Worm (Caenorhabditis elegans) whole organism, L1 larva: ENCODE results near the gene T14B4.5.
A peak's percentile ranks its signal among the peaks of the same experiment; 100 is the strongest.

Experiments used
- C04F5.9 ChIP-seq: sonication (generic microtip); optimal IDR thresholded peaks from 2 replicates; lab custom pipeline; 2016; ENCODE audit warnings: missing genetic modification characterization, missing compliant biosample characterization
- Y116A8C.19 ChIP-seq: sonication (generic microtip); optimal IDR thresholded peaks from 2 replicates; lab custom pipeline; 2016; ENCODE audit warnings: missing compliant biosample characterization, missing genetic modification characterization, borderline replicate concordance
- alr-1 ChIP-seq: fragments of 200-800 bp; sonication (Bioruptor generic); optimal IDR thresholded peaks from 2 replicates; lab custom pipeline; 2018; ENCODE audit warnings: borderline replicate concordance, mild to moderate bottlenecking, missing genetic modification characterization, missing compliant biosample characterization
- aly-2 ChIP-seq: fragments of 150-350 bp; optimal IDR thresholded peaks from 2 replicates; lab custom pipeline; 2014; ENCODE audit warnings: missing biosample characterization, missing genetic modification characterization
- ama-1 ChIP-seq: fragments of 150-350 bp; optimal IDR thresholded peaks from 2 replicates; lab custom pipeline; 2014
- blmp-1 ChIP-seq: fragments of 150-350 bp; optimal IDR thresholded peaks from 2 replicates; lab custom pipeline; 2014; ENCODE audit warnings: missing biosample characterization, missing genetic modification characterization
- ceh-8 ChIP-seq: fragments of 200-800 bp; sonication (Bioruptor generic); optimal IDR thresholded peaks from 2 replicates; lab custom pipeline; 2018; ENCODE audit warnings: mild to moderate bottlenecking, missing genetic modification characterization, moderate library complexity, missing compliant biosample characterization
- ceh-82 ChIP-seq, 3 experiments: fragments of 150-350 bp in 1 of 3; sonication (generic microtip) in 2 of 3; optimal IDR thresholded peaks; 2 replicates each; lab custom pipeline; 2014 to 2017; ENCODE audit warnings: missing biosample characterization in 3 of 3, missing genetic modification characterization in 3 of 3
- ceh-90 ChIP-seq: sonication (generic microtip); optimal IDR thresholded peaks from 2 replicates; lab custom pipeline; 2016; ENCODE audit warnings: missing genetic modification characterization, missing compliant biosample characterization
- dsc-1 ChIP-seq: sonication (generic microtip); optimal IDR thresholded peaks from 2 replicates; lab custom pipeline; 2016; ENCODE audit warnings: mild to moderate bottlenecking, missing genetic modification characterization, missing compliant biosample characterization
- efl-1 ChIP-seq, 4 experiments: fragments of 150-350 bp; optimal IDR thresholded peaks in 3 of 4; peaks in 1 of 4; 1 replicate in 1 of 4; 2 replicates in 3 of 4; lab custom pipeline; 2014; ENCODE audit warnings: missing biosample characterization in 2 of 4, missing genetic modification characterization in 2 of 4, missing genetic modification reagents in 2 of 4
- egl-13 ChIP-seq: sonication (generic microtip); optimal IDR thresholded peaks from 2 replicates; lab custom pipeline; 2016; ENCODE audit warnings: missing genotype, missing genetic modification reagents, missing genetic modification characterization, missing compliant biosample characterization
- egl-27 ChIP-seq, 2 experiments: fragments of 150-350 bp in 1 of 2; sonication (generic microtip); optimal IDR thresholded peaks; 3 replicates each; lab custom pipeline; 2017 to 2018; ENCODE audit warnings: missing biosample characterization in 2 of 2, missing genetic modification characterization in 2 of 2, missing genetic modification reagents in 2 of 2
- elt-3 ChIP-seq, 6 experiments: fragments of 150-350 bp in 1 of 6; sonication (generic microtip); optimal IDR thresholded peaks; 2 replicates each; lab custom pipeline; 2017 to 2018; ENCODE audit warnings: missing biosample characterization in 6 of 6, missing genetic modification characterization in 6 of 6, inconsistent platforms in 1 of 6
- ets-5 ChIP-seq: fragments of 200-800 bp; sonication (Bioruptor generic); IDR thresholded peaks from 2 replicates; pipeline ENCODE4 v1.3.6; 2022; ENCODE audit warnings: missing genetic modification characterization, missing compliant biosample characterization
- fkh-4 ChIP-seq: sonication (generic microtip); optimal IDR thresholded peaks from 2 replicates; lab custom pipeline; 2016; ENCODE audit warnings: missing compliant biosample characterization, missing genetic modification characterization, borderline replicate concordance
- fos-1 ChIP-seq: fragments of 150-350 bp; optimal IDR thresholded peaks from 2 replicates; lab custom pipeline; 2014; ENCODE audit warnings: missing biosample characterization, missing genetic modification characterization
- grh-1 ChIP-seq: fragments of 200-800 bp; sonication (Bioruptor generic); IDR thresholded peaks from 2 replicates; pipeline ENCODE4 v1.3.6; 2022; ENCODE audit warnings: missing genetic modification reagents, missing genetic modification characterization, missing compliant biosample characterization
- hlh-4 ChIP-seq: sonication (generic microtip); optimal IDR thresholded peaks from 2 replicates; lab custom pipeline; 2016; ENCODE audit warnings: mild to moderate bottlenecking, missing genetic modification characterization, missing compliant biosample characterization
- hpl-2 ChIP-seq: fragments of 150-350 bp; optimal IDR thresholded peaks from 2 replicates; lab custom pipeline; 2014; ENCODE audit warnings: missing biosample characterization, missing genetic modification reagents, missing genetic modification characterization
- isw-1 ChIP-seq: fragments of 200-800 bp; sonication (Bioruptor generic); IDR thresholded peaks from 2 replicates; pipeline ENCODE4 v1.3.6; 2022; ENCODE audit warnings: missing genetic modification characterization, missing compliant biosample characterization
- lin-13 ChIP-seq: fragments of 150-350 bp; optimal IDR thresholded peaks from 2 replicates; lab custom pipeline; 2014; ENCODE audit warnings: missing biosample characterization, missing genetic modification reagents, missing genetic modification characterization
- lin-14 ChIP-seq: fragments of 200-800 bp; sonication (Bioruptor generic); optimal IDR thresholded peaks from 2 replicates; lab custom pipeline; 2018; ENCODE audit warnings: mild to moderate bottlenecking, missing genetic modification characterization, moderate library complexity, missing compliant biosample characterization
- lin-35 ChIP-seq, 2 experiments: fragments of 150-350 bp; optimal IDR thresholded peaks; 2 replicates each; lab custom pipeline; 2014; ENCODE audit warnings: missing biosample characterization in 2 of 2, missing genetic modification characterization in 2 of 2, missing genetic modification reagents in 2 of 2
- lir-3 ChIP-seq: sonication (generic microtip); optimal IDR thresholded peaks from 2 replicates; lab custom pipeline; 2016; ENCODE audit warnings: mild to moderate bottlenecking, missing genetic modification characterization, moderate library complexity, missing compliant biosample characterization; ENCODE audit not compliant: poor library complexity
- lsy-2 ChIP-seq, 2 experiments: fragments of 150-350 bp; optimal IDR thresholded peaks; 2 replicates each; lab custom pipeline; 2014; ENCODE audit warnings: missing biosample characterization in 2 of 2, missing genetic modification characterization in 2 of 2
- mef-2 ChIP-seq: fragments of 150-350 bp; optimal IDR thresholded peaks from 2 replicates; lab custom pipeline; 2014; ENCODE audit warnings: missing biosample characterization, missing genetic modification characterization
- mep-1 ChIP-seq: fragments of 150-350 bp; optimal IDR thresholded peaks from 2 replicates; lab custom pipeline; 2014; ENCODE audit warnings: missing biosample characterization, missing genetic modification characterization
- nhr-12 ChIP-seq: sonication (generic microtip); optimal IDR thresholded peaks from 2 replicates; lab custom pipeline; 2017; ENCODE audit warnings: missing biosample characterization, missing genetic modification characterization
- nhr-20 ChIP-seq: sonication (generic microtip); optimal IDR thresholded peaks from 2 replicates; lab custom pipeline; 2016; ENCODE audit warnings: mild to moderate bottlenecking, missing genetic modification characterization, missing compliant biosample characterization
- nhr-28 ChIP-seq: fragments of 150-350 bp; optimal IDR thresholded peaks from 2 replicates; lab custom pipeline; 2014; ENCODE audit warnings: missing biosample characterization, missing genetic modification characterization
- nhr-71 ChIP-seq: sonication (generic microtip); optimal IDR thresholded peaks from 2 replicates; lab custom pipeline; 2016; ENCODE audit warnings: mild to moderate bottlenecking, missing genetic modification characterization, moderate library complexity, missing compliant biosample characterization
- nhr-84 ChIP-seq: sonication (generic microtip); optimal IDR thresholded peaks from 2 replicates; lab custom pipeline; 2017; ENCODE audit warnings: missing biosample characterization, missing genetic modification characterization
- nhr-85 ChIP-seq: sonication (generic microtip); peaks from one replicate; lab custom pipeline; 2016; ENCODE audit warnings: missing genetic modification characterization, inconsistent platforms, missing compliant biosample characterization
- pag-3 ChIP-seq: sonication (generic microtip); optimal IDR thresholded peaks from 2 replicates; lab custom pipeline; 2017; ENCODE audit warnings: missing genetic modification characterization, mild to moderate bottlenecking, missing compliant biosample characterization, antibody characterized with exemption, borderline replicate concordance; ENCODE audit not compliant: insufficient read depth
- pax-3 ChIP-seq: fragments of 200-800 bp; sonication (Bioruptor generic); optimal IDR thresholded peaks from 2 replicates; lab custom pipeline; 2018; ENCODE audit warnings: mild to moderate bottlenecking, missing genetic modification characterization, moderate library complexity, missing compliant biosample characterization
- pqm-1 ChIP-seq: sonication (generic microtip); optimal IDR thresholded peaks from 3 replicates; lab custom pipeline; 2017; ENCODE audit warnings: missing biosample characterization, missing genetic modification characterization
- rnt-1 ChIP-seq: sonication (generic microtip); optimal IDR thresholded peaks from 2 replicates; lab custom pipeline; 2016; ENCODE audit warnings: mild to moderate bottlenecking, missing genetic modification characterization, moderate library complexity, missing compliant biosample characterization
- skn-1 ChIP-seq: fragments of 150-350 bp; optimal IDR thresholded peaks from 2 replicates; lab custom pipeline; 2014; ENCODE audit warnings: missing biosample characterization, missing genetic modification characterization
- snpc-4 ChIP-seq: fragments of 150-350 bp; optimal IDR thresholded peaks from 2 replicates; lab custom pipeline; 2014; ENCODE audit warnings: missing biosample characterization, missing genetic modification characterization
- snu-23 ChIP-seq: sonication (generic microtip); optimal IDR thresholded peaks from 2 replicates; lab custom pipeline; 2016; ENCODE audit warnings: missing genetic modification characterization, missing compliant biosample characterization
- sox-4 ChIP-seq: sonication (generic microtip); optimal IDR thresholded peaks from 2 replicates; lab custom pipeline; 2016; ENCODE audit warnings: missing genetic modification characterization, missing compliant biosample characterization
- sup-37 ChIP-seq: fragments of 200-800 bp; sonication (Bioruptor generic); optimal IDR thresholded peaks from 2 replicates; lab custom pipeline; 2018; ENCODE audit warnings: mild to moderate bottlenecking, missing genetic modification characterization, missing compliant biosample characterization
- swsn-7 ChIP-seq: sonication (generic microtip); optimal IDR thresholded peaks from 2 replicates; lab custom pipeline; 2016; ENCODE audit warnings: missing genetic modification characterization, missing compliant biosample characterization
- tbx-2 ChIP-seq: sonication (generic microtip); optimal IDR thresholded peaks from 2 replicates; lab custom pipeline; 2016; ENCODE audit warnings: missing genetic modification characterization, missing compliant biosample characterization
- unc-98 ChIP-seq: fragments of 200-800 bp; sonication (Bioruptor generic); IDR thresholded peaks from 2 replicates; pipeline ENCODE4 v1.3.6; 2022; ENCODE audit warnings: missing genetic modification characterization, missing compliant biosample characterization
- xbp-1 ChIP-seq: sonication (generic microtip); optimal IDR thresholded peaks from 2 replicates; lab custom pipeline; 2016; ENCODE audit warnings: missing genetic modification characterization, missing compliant biosample characterization
- zag-1 ChIP-seq: fragments of 150-350 bp; optimal IDR thresholded peaks from 2 replicates; lab custom pipeline; 2014; ENCODE audit warnings: missing biosample characterization, missing genetic modification characterization
- zip-4 ChIP-seq: fragments of 200-800 bp; sonication (Bioruptor generic); optimal IDR thresholded peaks from 2 replicates; lab custom pipeline; 2018; ENCODE audit warnings: mild to moderate bottlenecking, missing genetic modification characterization, moderate library complexity, missing compliant biosample characterization
- ztf-4 ChIP-seq: fragments of 150-350 bp; optimal IDR thresholded peaks from 2 replicates; lab custom pipeline; 2014; ENCODE audit warnings: missing biosample characterization, missing genetic modification characterization

Gene T14B4.5

DNA sequence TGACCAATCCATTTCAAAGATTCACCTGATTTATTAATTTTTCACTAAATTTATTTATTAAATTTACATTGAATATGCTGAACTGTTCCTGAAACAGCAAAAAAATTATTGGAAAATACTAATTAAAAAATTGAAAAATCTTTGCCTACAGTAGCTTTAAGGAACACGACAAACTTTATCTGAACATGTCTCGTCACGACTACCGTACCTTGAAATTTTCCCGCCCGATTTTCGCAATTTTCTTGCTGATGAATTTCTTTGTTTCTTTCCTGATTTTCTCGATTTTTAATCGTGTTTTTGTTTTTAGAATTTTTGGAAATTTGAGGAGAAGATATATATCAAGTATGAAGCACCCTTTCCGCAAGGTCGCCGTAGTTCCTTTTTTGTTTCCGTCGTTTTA, 33.7 kb upstream of the T14B4.5 start:
- TF ChIP-seq nhr-85 (tag; lab: Kevin White, UChicago) (peak; percentile 13), blmp-1 (tag; lab: Kevin White, UChicago) (no peak)

DNA sequence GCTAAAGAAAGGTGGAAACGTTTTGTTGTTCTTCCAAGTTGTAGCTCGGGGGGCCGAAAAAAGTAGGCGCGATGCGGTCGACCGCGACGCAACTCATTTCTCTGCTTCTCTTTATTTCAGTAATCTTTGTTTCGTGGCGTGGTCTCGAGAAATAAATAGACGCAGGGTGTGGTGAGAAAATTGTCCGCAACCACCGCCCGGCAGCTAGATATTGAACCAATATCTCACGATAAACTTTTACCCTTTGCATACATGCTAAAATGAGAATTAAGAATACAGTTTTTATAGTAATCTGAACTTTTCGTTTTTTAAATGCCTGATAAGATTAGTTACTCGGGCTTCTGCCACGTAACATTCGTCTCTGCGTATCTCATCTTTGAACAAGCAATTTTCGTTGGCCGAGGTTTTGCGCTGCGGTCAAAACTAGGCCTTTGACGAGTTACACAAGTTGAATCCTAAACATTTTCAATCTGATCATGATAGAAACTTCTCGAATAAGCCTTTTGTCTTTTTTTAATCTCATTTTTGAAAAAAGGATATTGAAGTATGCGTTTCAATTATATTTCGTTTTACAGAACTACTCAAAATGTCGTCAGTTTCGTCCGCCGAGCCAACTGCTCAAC, 32.9 kb upstream of the T14B4.5 start, which contains the start of gene gyf-1:
Gene gyf-1, plus strand, starts transcription at position 573 of the 623 bp plus-strand sequence.
- TF ChIP-seq ceh-90 (no peak), efl-1 (optimal IDR thresholded peaks at IDR 0.05; lab: Kevin White, UChicago) (peak; percentile 36 to 38), efl-1 (GFP tag; optimal IDR thresholded peaks at IDR 0.05 in 1 of 2; lab: Kevin White, UChicago) (peak; percentile 13 to 29), lin-35 (GFP tag; optimal IDR thresholded peaks at IDR 0.05; lab: Kevin White, UChicago) (peak in 1 of 2 experiments; percentile 32), aly-2 (peak; percentile 3), fkh-4 (tag; lab: Kevin White, UChicago) (no peak), fos-1 (tag; lab: Kevin White, UChicago) (no peak), lin-13 (GFP tag; lab: Kevin White, UChicago) (no peak), hlh-4 (tag; lab: Kevin White, UChicago) (no peak), nhr-84 (tag; lab: Kevin White, UChicago) (no peak), skn-1 (tag; lab: Kevin White, UChicago) (no peak), nhr-71 (tag; lab: Kevin White, UChicago) (peak; percentile 57), sox-4 (no peak), snpc-4 (tag; lab: Kevin White, UChicago) (no peak), grh-1 (GFP tag; lab: Robert Waterston, UW) (no peak), ama-1 (lab: Kevin White, UChicago) (no peak), zip-4 (GFP tag; lab: Kevin White, UChicago) (no peak), pag-3 (tag; lab: Kevin White, UChicago) (no peak), hpl-2 (GFP tag; lab: Kevin White, UChicago) (no peak), unc-98 (GFP tag; lab: Robert Waterston, UW) (no peak), lin-14 (GFP tag; lab: Kevin White, UChicago) (peak; percentile 76), Y116A8C.19 (no peak), nhr-28 (no peak), C04F5.9 (tag; lab: Kevin White, UChicago) (no peak), alr-1 (no peak), xbp-1 (tag; lab: Kevin White, UChicago) (no peak), nhr-85 (tag; lab: Kevin White, UChicago) (no peak), lir-3 (tag; lab: Kevin White, UChicago) (no peak), mef-2 (tag; lab: Kevin White, UChicago) (no peak), ets-5 (no peak), dsc-1 (tag; lab: Kevin White, UChicago) (no peak), blmp-1 (tag; lab: Kevin White, UChicago) (peak; percentile 10), nhr-20 (tag; lab: Kevin White, UChicago) (peak; percentile 46), egl-27 (tag; optimal IDR thresholded peaks at IDR 0.05; lab: Kevin White, UChicago) (no peak), nhr-12 (tag; lab: Kevin White, UChicago) (no peak), isw-1 (GFP tag; lab: Robert Waterston, UW) (no peak), elt-3 (tag; optimal IDR thresholded peaks at IDR 0.05; lab: Kevin White, UChicago) (no peak), swsn-7 (peak; percentile 30), pqm-1 (no peak), pax-3 (tag; lab: Kevin White, UChicago) (no peak), sup-37 (GFP tag; lab: Kevin White, UChicago) (no peak), tbx-2 (tag; lab: Kevin White, UChicago) (peak; percentile 24), ztf-4 (tag; lab: Kevin White, UChicago) (no peak), ceh-8 (GFP tag; lab: Kevin White, UChicago) (no peak), snu-23 (GFP tag; lab: Kevin White, UChicago) (peak; percentile 39), lsy-2 (tag; optimal IDR thresholded peaks at IDR 0.05; lab: Kevin White, UChicago) (peak in 1 of 2 experiments; percentile 51), zag-1 (tag; lab: Kevin White, UChicago) (no peak), rnt-1 (tag; lab: Kevin White, UChicago) (peak; percentile 50), ceh-82 (tag; optimal IDR thresholded peaks at IDR 0.05; lab: Kevin White, UChicago) (peak in 1 of 3 experiments; percentile 53), egl-13 (tag; lab: Kevin White, UChicago) (no peak), mep-1 (tag; lab: Kevin White, UChicago) (no peak)
